Fruit fly (Drosophila melanogaster): ENCODE results near the gene CG43232.

CG43232 gene

dm6 chr2L:6971597-6972036, 39.7 kb downstream of the CG43232 start, which contains the start of gene snRNP-U1-70K (continued):
- no peak for TF ChIP-seq CG7963 (GFP tag; IDR thresholded peaks at IDR 0.05; ENCODE audit: partially characterized antibody)
- TF ChIP-seq Taf1 (GFP tag; IDR thresholded peaks at IDR 0.05) = no peak
- peak; percentile 41 for TF ChIP-seq vvl (GFP tag; IDR thresholded peaks at IDR 0.05)
- no peak for TF ChIP-seq bowl (GFP tag; IDR thresholded peaks at IDR 0.05)
- 0 out of 2 replicates have a peak, but pooled peaks have one; percentile 13 for TF ChIP-seq CG11085 (GFP tag; IDR thresholded peaks at IDR 0.05)
- TF ChIP-seq Bteb2 (GFP tag; optimal IDR thresholded peaks at IDR 0.05) = no peak
- TF ChIP-seq wdn (GFP tag; IDR thresholded peaks at IDR 0.05) = no peak
- TF ChIP-seq danr (GFP tag; IDR thresholded peaks at IDR 0.05) = no peak
- TF ChIP-seq nerfin-1 (tag; optimal IDR thresholded peaks at IDR 0.05) = peak; percentile 87
- TF ChIP-seq ash1 (GFP tag; optimal IDR thresholded peaks at IDR 0.05) = no peak
- TF ChIP-seq CG2116 (GFP tag; optimal IDR thresholded peaks at IDR 0.05) = peak; percentile 34
- TF ChIP-seq CG3065 (GFP tag; optimal IDR thresholded peaks at IDR 0.05) = no peak
- no peak for TF ChIP-seq Hr51 (GFP tag; optimal IDR thresholded peaks at IDR 0.05)
- TF ChIP-seq CG15479 (GFP tag; optimal IDR thresholded peaks at IDR 0.05) = no peak
- TF ChIP-seq odd (GFP tag; optimal IDR thresholded peaks at IDR 0.05) = no peak
- no peak for TF ChIP-seq sens-2 (GFP tag; IDR thresholded peaks at IDR 0.05)
- no peak for TF ChIP-seq Sin3A (optimal IDR thresholded peaks at IDR 0.05)
- no peak for TF ChIP-seq CG7839 (tag; optimal IDR thresholded peaks at IDR 0.05)
- no peak for TF ChIP-seq lov (optimal IDR thresholded peaks at IDR 0.05)
- TF ChIP-seq lov (GFP tag; IDR thresholded peaks at IDR 0.05) = no peak
- no peak for TF ChIP-seq eyg (GFP tag; optimal IDR thresholded peaks at IDR 0.05)
- TF ChIP-seq prd (optimal IDR thresholded peaks at IDR 0.05) = no peak
- no peak for TF ChIP-seq prd (GFP tag; IDR thresholded peaks at IDR 0.05)
- no peak for TF ChIP-seq Mrtf (GFP tag; IDR thresholded peaks at IDR 0.05)
- no peak for TF ChIP-seq CG13123 (GFP tag; optimal IDR thresholded peaks at IDR 0.05)
- no peak for TF ChIP-seq ATbp (GFP tag; optimal IDR thresholded peaks at IDR 0.05)
- peak; percentile 86 for TF ChIP-seq YL-1 (GFP tag; optimal IDR thresholded peaks at IDR 0.05)
- no peak for TF ChIP-seq CG6175 (GFP tag; IDR thresholded peaks at IDR 0.05)
- peak; percentile 10 for TF ChIP-seq bbx (GFP tag; IDR thresholded peaks at IDR 0.05; ENCODE audit: partially characterized antibody)
- TF ChIP-seq Mad (GFP tag; optimal IDR thresholded peaks at IDR 0.05) = peak; percentile 43
- no peak for TF ChIP-seq fru (optimal IDR thresholded peaks at IDR 0.05)
- TF ChIP-seq abd-A (tag; optimal IDR thresholded peaks at IDR 0.05) = no peak
- no peak for TF ChIP-seq CG13624 (GFP tag; optimal IDR thresholded peaks at IDR 0.05)
- TF ChIP-seq Mes4 (GFP tag; optimal IDR thresholded peaks at IDR 0.05) = no peak
- no peak for TF ChIP-seq gce (GFP tag; IDR thresholded peaks at IDR 0.05)
- peak; percentile 40 for TF ChIP-seq lilli (GFP tag; optimal IDR thresholded peaks at IDR 0.05)
- no peak for TF ChIP-seq sug (tag; optimal IDR thresholded peaks at IDR 0.05)
- no peak for TF ChIP-seq psq (GFP tag; optimal IDR thresholded peaks at IDR 0.05)
- TF ChIP-seq CG17328 (GFP tag; IDR thresholded peaks at IDR 0.05) = no peak
- no peak for TF ChIP-seq dmrt99B (tag; optimal IDR thresholded peaks at IDR 0.05)
- TF ChIP-seq CG9609 (GFP tag; optimal IDR thresholded peaks at IDR 0.05) = no peak
- TF ChIP-seq HLH54F (GFP tag; optimal IDR thresholded peaks at IDR 0.05) = no peak
- no peak for TF ChIP-seq NC2α (GFP tag; optimal IDR thresholded peaks at IDR 0.05)
- peak in 1 of 2 experiments; percentile 43 for TF ChIP-seq insv (GFP tag; optimal IDR thresholded peaks at IDR 0.05)
- TF ChIP-seq sob (GFP tag; IDR thresholded peaks at IDR 0.05) = no peak
- no peak for TF ChIP-seq CHES-1-like (GFP tag; optimal IDR thresholded peaks at IDR 0.05)
- no peak for TF ChIP-seq Hey (tag; optimal IDR thresholded peaks at IDR 0.05)
- no peak for TF ChIP-seq Sox100B (GFP tag; optimal IDR thresholded peaks at IDR 0.05)
- no peak for TF ChIP-seq CkIIα-i1 (GFP tag; IDR thresholded peaks at IDR 0.05)
- peak; percentile 55 for TF ChIP-seq Adf1 (GFP tag; IDR thresholded peaks at IDR 0.05)
- TF ChIP-seq Max (GFP tag; optimal IDR thresholded peaks at IDR 0.05) = peak; percentile 21
- no peak for TF ChIP-seq D (optimal IDR thresholded peaks at IDR 0.05)
- TF ChIP-seq D (GFP tag; optimal IDR thresholded peaks at IDR 0.05) = no peak
- TF ChIP-seq chinmo (GFP tag; IDR thresholded peaks at IDR 0.05; ENCODE audit: partially characterized antibody) = no peak
